Worm (Caenorhabditis elegans) whole organism, young adult: ENCODE data around the gene Y43F8B.1.

Experiments used
- B0035.1 ChIP-seq: sonication (generic microtip); optimal IDR thresholded peaks from 2 replicates; lab custom pipeline; 2016; ENCODE audit warnings: missing genetic modification characterization, mild to moderate bottlenecking, missing compliant biosample characterization, missing genotype, missing genetic modification reagents
- C06A6.2 ChIP-seq: fragments of 200-800 bp; sonication (Bioruptor generic); conservative IDR thresholded peaks from 2 replicates; pipeline ENCODE4 v1.3.6; 2022; ENCODE audit warnings: missing genetic modification characterization, missing compliant biosample characterization
- F49E8.2 ChIP-seq: sonication (generic microtip); optimal IDR thresholded peaks from 3 replicates; lab custom pipeline; 2017; ENCODE audit warnings: missing genetic modification characterization, mild to moderate bottlenecking, missing compliant biosample characterization, antibody characterized with exemption, moderate library complexity; ENCODE audit not compliant: insufficient read depth
- F52B5.7 ChIP-seq: sonication (generic microtip); optimal IDR thresholded peaks from 2 replicates; lab custom pipeline; 2016; ENCODE audit warnings: mild to moderate bottlenecking, missing genetic modification characterization, missing compliant biosample characterization
- F57C9.4 ChIP-seq: sonication (generic microtip); optimal IDR thresholded peaks from 2 replicates; lab custom pipeline; 2017; ENCODE audit warnings: mild to moderate bottlenecking, missing genetic modification characterization, missing compliant biosample characterization
- K12H6.12 ChIP-seq: fragments of 200-800 bp; sonication (Bioruptor generic); optimal IDR thresholded peaks from 2 replicates; lab custom pipeline; 2018; ENCODE audit warnings: mild to moderate bottlenecking, missing genetic modification characterization, missing compliant biosample characterization
- aptf-3 ChIP-seq: fragments of 200-800 bp; sonication (Bioruptor generic); IDR thresholded peaks from 2 replicates; pipeline ENCODE4 v1.3.6; 2022; ENCODE audit warnings: missing genetic modification characterization, missing compliant biosample characterization
- ccch-3 ChIP-seq: fragments of 200-800 bp; sonication (Bioruptor generic); optimal IDR thresholded peaks from 2 replicates; lab custom pipeline; 2018; ENCODE audit warnings: mild to moderate bottlenecking, missing genetic modification characterization, missing compliant biosample characterization
- ceh-27 ChIP-seq: fragments of 200-800 bp; sonication (Bioruptor generic); optimal IDR thresholded peaks from 2 replicates; lab custom pipeline; 2018; ENCODE audit warnings: mild to moderate bottlenecking, missing genetic modification characterization, moderate library complexity, missing compliant biosample characterization
- ceh-40 ChIP-seq: fragments of 200-800 bp; sonication (Bioruptor generic); IDR thresholded peaks from 2 replicates; pipeline ENCODE4 v1.3.6; 2022; ENCODE audit warnings: missing genetic modification characterization, missing compliant biosample characterization
- ceh-58 ChIP-seq: fragments of 200-800 bp; sonication (Bioruptor generic); IDR thresholded peaks from 2 replicates; pipeline ENCODE4 v1.3.6; 2022; ENCODE audit warnings: missing genetic modification characterization, missing compliant biosample characterization
- egl-18 ChIP-seq: fragments of 200-800 bp; sonication (Bioruptor generic); IDR thresholded peaks from 2 replicates; pipeline ENCODE4 v1.3.6; 2022; ENCODE audit warnings: missing genetic modification reagents, missing genetic modification characterization, missing compliant biosample characterization
- egrh-3 ChIP-seq: fragments of 200-800 bp; sonication (Bioruptor generic); IDR thresholded peaks from 2 replicates; pipeline ENCODE4 v1.3.6; 2022; ENCODE audit warnings: missing genetic modification reagents, missing genetic modification characterization, missing compliant biosample characterization
- ets-4 ChIP-seq: fragments of 200-800 bp; sonication (Bioruptor generic); optimal IDR thresholded peaks from 2 replicates; lab custom pipeline; 2018; ENCODE audit warnings: mild to moderate bottlenecking, missing genetic modification characterization, missing compliant biosample characterization
- hmg-1.2 ChIP-seq: fragments of 200-800 bp; sonication (Bioruptor generic); IDR thresholded peaks from 2 replicates; pipeline ENCODE4 v1.3.6; 2022; ENCODE audit warnings: missing genetic modification reagents, missing genetic modification characterization, missing compliant biosample characterization
- hrde-1 ChIP-seq: sonication (generic microtip); optimal IDR thresholded peaks from 2 replicates; lab custom pipeline; 2016; ENCODE audit warnings: missing genetic modification characterization, mild to moderate bottlenecking, missing compliant biosample characterization, moderate library complexity, missing genotype, missing genetic modification reagents, borderline replicate concordance
- lin-54 ChIP-seq: fragments of 200-800 bp; sonication (Bioruptor generic); optimal IDR thresholded peaks from 2 replicates; lab custom pipeline; 2018; ENCODE audit warnings: mild to moderate bottlenecking, missing genetic modification characterization, missing compliant biosample characterization
- lsy-27 ChIP-seq: sonication (generic microtip); optimal IDR thresholded peaks from 2 replicates; lab custom pipeline; 2017; ENCODE audit warnings: missing genetic modification characterization, mild to moderate bottlenecking, missing compliant biosample characterization, antibody characterized with exemption, missing genotype, borderline replicate concordance; ENCODE audit not compliant: insufficient read depth
- mcd-1 ChIP-seq: fragments of 200-800 bp; sonication (Bioruptor generic); IDR thresholded peaks from 2 replicates; pipeline ENCODE4 v1.3.6; 2022; ENCODE audit warnings: missing genetic modification reagents, missing genetic modification characterization, missing compliant biosample characterization
- mxl-1 ChIP-seq: sonication (generic microtip); optimal IDR thresholded peaks from 2 replicates; lab custom pipeline; 2016; ENCODE audit warnings: missing genetic modification characterization, missing compliant biosample characterization
- nhr-27 ChIP-seq: fragments of 200-800 bp; sonication (Bioruptor generic); optimal IDR thresholded peaks from 2 replicates; lab custom pipeline; 2018; ENCODE audit warnings: mild to moderate bottlenecking, missing genetic modification characterization, moderate library complexity, missing compliant biosample characterization
- pbrm-1 ChIP-seq: fragments of 200-800 bp; sonication (Bioruptor generic); IDR thresholded peaks from 2 replicates; pipeline ENCODE4 v1.3.6; 2022; ENCODE audit warnings: missing genetic modification reagents, missing genetic modification characterization, missing compliant biosample characterization
- pha-4 ChIP-seq: fragments of 150-350 bp; sonication (generic microtip); optimal IDR thresholded peaks from 2 replicates; lab custom pipeline; 2014; ENCODE audit warnings: missing biosample characterization, missing genetic modification reagents, missing genetic modification characterization
- repo-1 ChIP-seq: sonication (generic microtip); optimal IDR thresholded peaks from 2 replicates; lab custom pipeline; 2017; ENCODE audit warnings: mild to moderate bottlenecking, missing genetic modification characterization, missing compliant biosample characterization
- snpc-1.3 ChIP-seq: sonication (generic microtip); optimal IDR thresholded peaks from 2 replicates; lab custom pipeline; 2017; ENCODE audit warnings: missing genetic modification characterization, mild to moderate bottlenecking, missing compliant biosample characterization, antibody characterized with exemption, moderate library complexity, missing genotype, missing genetic modification reagents; ENCODE audit not compliant: insufficient read depth
- tbp1 ChIP-seq: fragments of 200-800 bp; sonication (Bioruptor generic); optimal IDR thresholded peaks from 2 replicates; lab custom pipeline; 2018; ENCODE audit warnings: mild to moderate bottlenecking, missing genetic modification characterization, missing compliant biosample characterization
- tbx-9 ChIP-seq: sonication (generic microtip); optimal IDR thresholded peaks from 2 replicates; lab custom pipeline; 2016; ENCODE audit warnings: borderline replicate concordance, missing genetic modification characterization, inconsistent platforms, missing compliant biosample characterization
- tlf-1 ChIP-seq: fragments of 200-800 bp; sonication (Bioruptor generic); optimal IDR thresholded peaks from 2 replicates; lab custom pipeline; 2018; ENCODE audit warnings: mild to moderate bottlenecking, missing genetic modification characterization, missing compliant biosample characterization
- zfh-2 ChIP-seq: fragments of 200-800 bp; sonication (Bioruptor generic); conservative IDR thresholded peaks from 2 replicates; pipeline ENCODE4 v1.3.6; 2022; ENCODE audit warnings: missing genetic modification reagents, missing genetic modification characterization, missing compliant biosample characterization
- ztf-22 ChIP-seq: fragments of 200-800 bp; sonication (Bioruptor generic); optimal IDR thresholded peaks from 2 replicates; lab custom pipeline; 2018; ENCODE audit warnings: mild to moderate bottlenecking, missing genetic modification characterization, moderate library complexity, missing compliant biosample characterization
- ztf-28 ChIP-seq: fragments of 200-800 bp; sonication (Bioruptor generic); IDR thresholded peaks from 2 replicates; pipeline ENCODE4 v1.3.6; 2022; ENCODE audit warnings: missing genetic modification reagents, missing genetic modification characterization, missing compliant biosample characterization

The Y43F8B.1 gene

ce11 chrV:19512260-19512947 lies 33.6 kb downstream of the Y43F8B.1 start, which contains the start of gene Y43F8B.19:
Gene Y43F8B.19 (minus strand): TSS chrV:19512310.
- TF ChIP-seq mxl-1 (tag; lab: Kevin White, UChicago) (no peak), ceh-58 (GFP tag; lab: Robert Waterston, UW) (no peak), ztf-28 (GFP tag; lab: Robert Waterston, UW) (no peak), lin-54 (GFP tag; lab: Kevin White, UChicago) (no peak), B0035.1 (no peak), ets-4 (GFP tag; lab: Kevin White, UChicago) (no peak), hrde-1 (no peak), tbx-9 (tag; lab: Kevin White, UChicago) (no peak), tbp1 (GFP tag; lab: Kevin White, UChicago) (no peak), ccch-3 (no peak), egl-18 (GFP tag; lab: Robert Waterston, UW) (no peak), ceh-40 (GFP tag; lab: Robert Waterston, UW) (no peak), ceh-27 (no peak), zfh-2 (GFP tag; lab: Robert Waterston, UW) (no peak), F57C9.4 (tag; lab: Kevin White, UChicago) (no peak), mcd-1 (GFP tag; lab: Robert Waterston, UW) (no peak), aptf-3 (GFP tag; lab: Robert Waterston, UW) (no peak), K12H6.12 (tag; lab: Kevin White, UChicago) (no peak), nhr-27 (tag; lab: Kevin White, UChicago) (no peak)

ce11 chrV:19510925-19511324 lies 35.1 kb downstream of the Y43F8B.1 start:
- TF ChIP-seq ztf-22 (GFP tag; lab: Kevin White, UChicago), result no peak
- TF ChIP-seq K12H6.12 (tag; lab: Kevin White, UChicago), result no peak
- TF ChIP-seq hmg-1.2 (GFP tag; lab: Robert Waterston, UW), result no peak
- TF ChIP-seq tlf-1, result no peak
- TF ChIP-seq C06A6.2, result no peak
- TF ChIP-seq ceh-40 (GFP tag; lab: Robert Waterston, UW), result no peak
- no peak for TF ChIP-seq lsy-27
- TF ChIP-seq zfh-2 (GFP tag; lab: Robert Waterston, UW), result peak; percentile 72; the same call in 1 of the 2 replicates

- TF ChIP-seq ceh-40 (GFP tag; lab: Robert Waterston, UW) (no peak), repo-1 (no peak), pbrm-1 (GFP tag; lab: Robert Waterston, UW) (no peak), snpc-1.3 (no peak), pha-4 (no peak), F49E8.2 (tag; lab: Kevin White, UChicago) (no peak), ztf-22 (GFP tag; lab: Kevin White, UChicago) (no peak)
These were observed 35.6 kb downstream of the Y43F8B.1 start for ce11 chrV:19510352-19510751.

- TF ChIP-seq F52B5.7, result no peak
- peak; percentile 80 for TF ChIP-seq zfh-2 (GFP tag; lab: Robert Waterston, UW)
- peak; percentile 56; the same call in 1 of the 2 replicates for TF ChIP-seq egrh-3
- TF ChIP-seq, all 124 proteins: peak for 2
These were observed 36.9 kb downstream of the Y43F8B.1 start for ce11 chrV:19509061-19509460.
